Fruit fly (Drosophila melanogaster): ENCODE results near the gene bel.

The bel gene

dm6 chr3R:8659200-8659897 is 1.2 kb downstream of the bel start (continued):
- TF ChIP-seq ac (GFP tag; optimal IDR thresholded peaks at IDR 0.05) (no peak), tgo (GFP tag; IDR thresholded peaks at IDR 0.05) (peak; percentile 53), Rx (GFP tag; IDR thresholded peaks at IDR 0.05) (peak; percentile 20; the same call in 1 of the 2 replicates), caup (GFP tag; optimal IDR thresholded peaks at IDR 0.05; ENCODE audit: severe bottlenecking) (peak; percentile 65), Six4 (GFP tag; optimal IDR thresholded peaks at IDR 0.05) (peak; percentile 32), CG6254 (GFP tag; optimal IDR thresholded peaks at IDR 0.05) (peak; percentile 46), CG12236 (GFP tag; optimal IDR thresholded peaks at IDR 0.05) (no peak), Dad (GFP tag; optimal IDR thresholded peaks at IDR 0.05) (no peak), BtbVII (GFP tag; optimal IDR thresholded peaks at IDR 0.05) (no peak), chm (GFP tag; IDR thresholded peaks at IDR 0.05) (peak; percentile 72), ab (GFP tag; optimal IDR thresholded peaks at IDR 0.05) (no peak), amos (GFP tag; IDR thresholded peaks at IDR 0.05; ENCODE audit: partially characterized antibody) (peak; percentile 21; the same call in 1 of the 2 replicates), CG12942 (GFP tag; optimal IDR thresholded peaks at IDR 0.05) (peak; percentile 22), Awh (GFP tag; IDR thresholded peaks at IDR 0.05) (peak; percentile 47; the same call in 1 of the 2 replicates), pita (GFP tag; optimal IDR thresholded peaks at IDR 0.05) (no peak)

dm6 chr3R:8658688-8659087 is 1.9 kb downstream of the bel start:
- no peak for TF ChIP-seq odd (GFP tag; optimal IDR thresholded peaks at IDR 0.05)
- TF ChIP-seq CG17186 (GFP tag; optimal IDR thresholded peaks at IDR 0.05) = no peak
- TF ChIP-seq CG11093 (GFP tag; IDR thresholded peaks at IDR 0.05) = no peak
- TF ChIP-seq tgo (GFP tag; IDR thresholded peaks at IDR 0.05) = no peak
- TF ChIP-seq disco-r (GFP tag; optimal IDR thresholded peaks at IDR 0.05) = no peak
- no peak for TF ChIP-seq CG3995 (GFP tag; optimal IDR thresholded peaks at IDR 0.05)
- no peak for TF ChIP-seq CG3281 (GFP tag; optimal IDR thresholded peaks at IDR 0.05)
- no peak for TF ChIP-seq CG10147 (GFP tag; optimal IDR thresholded peaks at IDR 0.05)
- TF ChIP-seq CG12071 (GFP tag; optimal IDR thresholded peaks at IDR 0.05) = no peak
- no peak for TF ChIP-seq br (optimal IDR thresholded peaks at IDR 0.05)
- TF ChIP-seq CG6689 (GFP tag; IDR thresholded peaks at IDR 0.05) = no peak
- TF ChIP-seq scrt (GFP tag; optimal IDR thresholded peaks at IDR 0.05) = peak; percentile 91
- no peak for TF ChIP-seq CG11085 (GFP tag; IDR thresholded peaks at IDR 0.05)
- no peak for TF ChIP-seq CG2712 (tag; optimal IDR thresholded peaks at IDR 0.05)
- 0 out of 2 replicates have a peak, but pooled peaks have one; percentile 11 for TF ChIP-seq CG32767 (GFP tag; IDR thresholded peaks at IDR 0.05)
- TF ChIP-seq vvl (GFP tag; IDR thresholded peaks at IDR 0.05) = 0 out of 2 replicates have a peak, but pooled peaks have one; percentile 12
- no peak for TF ChIP-seq CG1603 (tag; optimal IDR thresholded peaks at IDR 0.05)
- TF ChIP-seq CTCF (GFP tag; optimal IDR thresholded peaks at IDR 0.05) = no peak
- no peak for TF ChIP-seq CG8765 (GFP tag; IDR thresholded peaks at IDR 0.05)
- no peak for TF ChIP-seq sens (GFP tag)
- no peak for TF ChIP-seq fd3F (GFP tag; optimal IDR thresholded peaks at IDR 0.05)
- 0 out of 3 replicates have a peak, but pooled peaks have one; percentile 33 for TF ChIP-seq sr (GFP tag; IDR thresholded peaks at IDR 0.05)
- no peak for TF ChIP-seq sima (GFP tag; optimal IDR thresholded peaks at IDR 0.05)
- peak; percentile 71 to 80 for TF ChIP-seq Trl (optimal IDR thresholded peaks at IDR 0.05)
- no peak for TF ChIP-seq Trl (GFP tag; optimal IDR thresholded peaks at IDR 0.05)
- TF ChIP-seq Stat92E (GFP tag; optimal IDR thresholded peaks at IDR 0.05) = no peak
- TF ChIP-seq CG7357 (GFP tag; IDR thresholded peaks at IDR 0.05) = no peak
- TF ChIP-seq CG9876 (GFP tag; optimal IDR thresholded peaks at IDR 0.05) = no peak
- no peak for TF ChIP-seq Dp (GFP tag; optimal IDR thresholded peaks at IDR 0.05)
- peak; percentile 76 for TF ChIP-seq CG12769 (tag; optimal IDR thresholded peaks at IDR 0.05)
- TF ChIP-seq CG13296 (GFP tag; optimal IDR thresholded peaks at IDR 0.05) = no peak
- TF ChIP-seq CG34224 (GFP tag; IDR thresholded peaks at IDR 0.05; ENCODE audit: partially characterized antibody) = peak; percentile 22; the same call in 1 of the 3 replicates
- no peak for TF ChIP-seq twi (tag; optimal IDR thresholded peaks at IDR 0.05)
- TF ChIP-seq unpg (GFP tag; optimal IDR thresholded peaks at IDR 0.05) = no peak
- TF ChIP-seq CG10321 (GFP tag; IDR thresholded peaks at IDR 0.05) = peak; percentile 13; the same call in 1 of the 2 replicates
- peak; percentile 10 for TF ChIP-seq CG1832 (GFP tag; optimal IDR thresholded peaks at IDR 0.05)
